1 fruit fly cellular context compared by ENCODE assay signal in genomic region chrX:4391326-4391761, dm6.
TF ChIP-seq lines count a peak whose summit lies in the region.

No protein-coding gene starts in this region.

TF ChIP-seq in whole organism, prepupa, 60 proteins besides CTCF, POLR2A, EP300 and RAD21 (continued from another document):
- TF ChIP-seq CG16779 (tag; optimal IDR thresholded peaks at IDR 0.05; lab: Kevin White, UChicago) (no peak), Ets21C (GFP tag; optimal IDR thresholded peaks at IDR 0.05; lab: Kevin White, UChicago) (peak; percentile 60), Met (GFP tag; optimal IDR thresholded peaks at IDR 0.05; lab: Kevin White, UChicago) (peak; percentile 83), CG32006 (GFP tag; optimal IDR thresholded peaks at IDR 0.05; lab: Kevin White, UChicago) (peak; percentile 58), CG6163 (GFP tag; IDR thresholded peaks at IDR 0.05; lab: Robert Waterston, UW) (peak; percentile 83), CG8632 (GFP tag; optimal IDR thresholded peaks at IDR 0.05; lab: Kevin White, UChicago) (peak; percentile 61), CG6276 (GFP tag; optimal IDR thresholded peaks at IDR 0.05; lab: Kevin White, UChicago) (peak; percentile 19), Eip78C (GFP tag; lab: Kevin White, UChicago) (peak; percentile 81), CG6808 (GFP tag; optimal IDR thresholded peaks at IDR 0.05; lab: Kevin White, UChicago) (peak; percentile 67), acj6 (GFP tag; optimal IDR thresholded peaks at IDR 0.05; lab: Kevin White, UChicago) (peak; percentile 72), spab (GFP tag; optimal IDR thresholded peaks at IDR 0.05; lab: Kevin White, UChicago) (peak; percentile 58), eg (GFP tag; IDR thresholded peaks at IDR 0.05; lab: Robert Waterston, UW) (peak; percentile 46; the same call in 2 of the 3 replicates), CG10669 (GFP tag; optimal IDR thresholded peaks at IDR 0.05; lab: Kevin White, UChicago) (peak; percentile 68), fd85E (GFP tag; optimal IDR thresholded peaks at IDR 0.05; lab: Kevin White, UChicago) (peak; percentile 29), esn (GFP tag; optimal IDR thresholded peaks at IDR 0.05; lab: Kevin White, UChicago) (peak; percentile 84), CG9139 (GFP tag; optimal IDR thresholded peaks at IDR 0.05; lab: Kevin White, UChicago) (peak; percentile 48), fd59A (GFP tag; optimal IDR thresholded peaks at IDR 0.05; lab: Kevin White, UChicago) (peak; percentile 36), CG11762 (GFP tag; optimal IDR thresholded peaks at IDR 0.05; lab: Kevin White, UChicago; ENCODE audit: insufficient read depth) (peak; percentile 25), dac (GFP tag; optimal IDR thresholded peaks at IDR 0.05; lab: Kevin White, UChicago) (no peak), Smox (GFP tag; optimal IDR thresholded peaks at IDR 0.05; lab: Kevin White, UChicago) (peak; percentile 73), svp (GFP tag; lab: Kevin White, UChicago) (peak; percentile 89), CG3032 (tag; optimal IDR thresholded peaks at IDR 0.05; lab: Kevin White, UChicago) (peak; percentile 58), CG31627 (GFP tag; optimal IDR thresholded peaks at IDR 0.05; lab: Kevin White, UChicago) (peak; percentile 80), CG4318 (GFP tag; optimal IDR thresholded peaks at IDR 0.05; lab: Kevin White, UChicago) (no peak), Hr4 (GFP tag; optimal IDR thresholded peaks at IDR 0.05; lab: Kevin White, UChicago) (peak; percentile 58), Sox102F (GFP tag; optimal IDR thresholded peaks at IDR 0.05; lab: Kevin White, UChicago) (peak; percentile 74), net (GFP tag; optimal IDR thresholded peaks at IDR 0.05; lab: Kevin White, UChicago) (peak; percentile 42), topi (GFP tag; optimal IDR thresholded peaks at IDR 0.05; lab: Kevin White, UChicago) (peak; percentile 82), lz (GFP tag; optimal IDR thresholded peaks at IDR 0.05; lab: Kevin White, UChicago) (peak; percentile 76), Ets96B (tag; optimal IDR thresholded peaks at IDR 0.05; lab: Kevin White, UChicago) (peak; percentile 36), CG34406 (GFP tag; optimal IDR thresholded peaks at IDR 0.05; lab: Kevin White, UChicago) (peak; percentile 69), Eip75B (GFP tag; optimal IDR thresholded peaks at IDR 0.05; lab: Kevin White, UChicago) (peak; percentile 76), Eip93F (GFP tag; optimal IDR thresholded peaks at IDR 0.05; lab: Kevin White, UChicago) (no peak)
TF ChIP-seq in whole organism, prepupa: peak in this region for 51.
